Fruit fly (Drosophila melanogaster) whole organism, embryonic: ENCODE data around the gene Mal-B2.

Source experiments
- ATbp ChIP-seq: fragments of 200-800 bp; sonication (Bioruptor generic); optimal IDR thresholded peaks from 2 replicates; lab custom pipeline; 2017; ENCODE audit warnings: missing biosample characterization, mild to moderate bottlenecking, missing genetic modification characterization, missing genetic modification reagents
- Antp ChIP-seq: fragments of 200-800 bp; sonication (Bioruptor generic); optimal IDR thresholded peaks from 3 replicates; lab custom pipeline; 2016; ENCODE audit warnings: missing biosample characterization, missing genetic modification characterization
- BtbVII ChIP-seq: fragments of 200-800 bp; sonication (Bioruptor generic); optimal IDR thresholded peaks from 3 replicates; lab custom pipeline; 2017; ENCODE audit warnings: missing biosample characterization, mild to moderate bottlenecking, missing genetic modification characterization
- CG11504 ChIP-seq: fragments of 200-800 bp; sonication (Bioruptor generic); optimal IDR thresholded peaks from 3 replicates; lab custom pipeline; 2019; ENCODE audit warnings: missing biosample characterization, mild to moderate bottlenecking, missing genetic modification characterization, moderate library complexity
- CG12071 ChIP-seq: fragments of 200-800 bp; sonication (Bioruptor generic); optimal IDR thresholded peaks from 3 replicates; lab custom pipeline; 2018; ENCODE audit warnings: missing biosample characterization, mild to moderate bottlenecking, missing genetic modification characterization
- CG12104 ChIP-seq: fragments of 200-800 bp; sonication (Bioruptor generic); optimal IDR thresholded peaks from 3 replicates; lab custom pipeline; 2016; ENCODE audit warnings: missing biosample characterization, missing genetic modification characterization
- CG12155 ChIP-seq: fragments of 200-800 bp; sonication (Bioruptor generic); optimal IDR thresholded peaks from 3 replicates; lab custom pipeline; 2016; ENCODE audit warnings: missing biosample characterization, missing genetic modification characterization
- CG12236 ChIP-seq: fragments of 200-800 bp; sonication (Bioruptor generic); optimal IDR thresholded peaks from 2 replicates; lab custom pipeline; 2016; ENCODE audit warnings: missing biosample characterization, missing genetic modification characterization
- CG12744 ChIP-seq: fragments of 200-800 bp; sonication (Bioruptor generic); optimal IDR thresholded peaks from 2 replicates; lab custom pipeline; 2016; ENCODE audit warnings: missing biosample characterization, missing genetic modification characterization
- CG13894 ChIP-seq: fragments of 200-800 bp; sonication (Bioruptor generic); optimal IDR thresholded peaks from 3 replicates; lab custom pipeline; 2018; ENCODE audit warnings: missing biosample characterization, mild to moderate bottlenecking, missing genetic modification characterization, moderate library complexity
- CG15601 ChIP-seq: fragments of 200-800 bp; sonication (Bioruptor generic); optimal IDR thresholded peaks from 3 replicates; lab custom pipeline; 2019; ENCODE audit warnings: missing biosample characterization, mild to moderate bottlenecking, missing genetic modification characterization, moderate library complexity
- CG17328 ChIP-seq: fragments of 200-800 bp; sonication (Bioruptor generic); IDR thresholded peaks from 2 replicates; pipeline ENCODE4 v1.3.6; 2022; ENCODE audit warnings: missing biosample characterization, missing genetic modification characterization
- CG2678 ChIP-seq: fragments of 200-800 bp; sonication (Bioruptor generic); optimal IDR thresholded peaks from 3 replicates; lab custom pipeline; 2019; ENCODE audit warnings: missing biosample characterization, mild to moderate bottlenecking, missing genetic modification characterization, moderate library complexity
- CG34376 ChIP-seq: fragments of 200-800 bp; sonication (Bioruptor generic); optimal IDR thresholded peaks from 2 replicates; lab custom pipeline; 2018; ENCODE audit warnings: missing biosample characterization, mild to moderate bottlenecking, missing genetic modification characterization
- CG42726 ChIP-seq: fragments of 200-800 bp; sonication (Bioruptor generic); IDR thresholded peaks from 2 replicates; pipeline ENCODE4 v1.3.6; 2022; ENCODE audit warnings: missing biosample characterization, missing genetic modification characterization; ENCODE audit not compliant: partially characterized antibody
- CG4854 ChIP-seq: fragments of 200-800 bp; sonication (Bioruptor generic); optimal IDR thresholded peaks from 2 replicates; lab custom pipeline; 2016; ENCODE audit warnings: missing biosample characterization, missing genetic modification characterization, inconsistent platforms
- CG6254 ChIP-seq: fragments of 200-800 bp; sonication (Bioruptor generic); optimal IDR thresholded peaks from 3 replicates; lab custom pipeline; 2017; ENCODE audit warnings: mild to moderate bottlenecking, missing biosample characterization, missing genetic modification reagents, missing genetic modification characterization
- CG9437 ChIP-seq: fragments of 200-800 bp; sonication (Bioruptor generic); optimal IDR thresholded peaks from 2 replicates; lab custom pipeline; 2018; ENCODE audit warnings: missing biosample characterization, mild to moderate bottlenecking, missing genetic modification characterization
- CG9727 ChIP-seq: fragments of 200-800 bp; sonication (Bioruptor generic); optimal IDR thresholded peaks from 3 replicates; lab custom pipeline; 2017; ENCODE audit warnings: missing biosample characterization, mild to moderate bottlenecking, missing genetic modification characterization
- CTCF ChIP-seq: fragments of 200-800 bp; sonication (Bioruptor generic); optimal IDR thresholded peaks from 2 replicates; lab custom pipeline; 2017; ENCODE audit warnings: missing biosample characterization, mild to moderate bottlenecking, missing genetic modification characterization, moderate library complexity
- Dfd ChIP-seq, 2 experiments: fragments of >200 bp; optimal IDR thresholded peaks; 2 replicates each; lab custom pipeline; 2017; ENCODE audit warnings: missing biosample characterization in 2 of 2, missing genetic modification characterization in 2 of 2
- Dref ChIP-seq: fragments of 200-800 bp; sonication (Bioruptor generic); IDR thresholded peaks from 2 replicates; pipeline ENCODE4 v1.3.6; 2022; ENCODE audit warnings: missing biosample characterization, missing genetic modification characterization
- Ets65A ChIP-seq: fragments of 200-800 bp; sonication (Bioruptor generic); peaks from one replicate; lab custom pipeline; 2016; ENCODE audit warnings: missing biosample characterization, missing genetic modification characterization
- Hsf ChIP-seq: fragments of 200-800 bp; sonication (Bioruptor generic); optimal IDR thresholded peaks from 3 replicates; lab custom pipeline; 2016; ENCODE audit warnings: missing biosample characterization, missing genetic modification characterization
- Med ChIP-seq: fragments of 200-800 bp; sonication (Bioruptor generic); peaks from one replicate; lab custom pipeline; 2016; ENCODE audit warnings: missing biosample characterization, missing genetic modification characterization, mild to moderate bottlenecking, inconsistent platforms, moderate library complexity
- Meics ChIP-seq: fragments of 200-800 bp; sonication (Bioruptor generic); optimal IDR thresholded peaks from 2 replicates; lab custom pipeline; 2017; ENCODE audit warnings: missing biosample characterization, mild to moderate bottlenecking, missing genetic modification characterization
- Myb ChIP-seq: fragments of 200-800 bp; sonication (Bioruptor generic); optimal IDR thresholded peaks from 2 replicates; lab custom pipeline; 2016; ENCODE audit warnings: missing biosample characterization, missing genetic modification characterization
- Taf1 ChIP-seq: fragments of 200-800 bp; sonication (Bioruptor generic); IDR thresholded peaks from 2 replicates; pipeline ENCODE4 v1.3.6; 2022; ENCODE audit warnings: missing biosample characterization, missing genetic modification characterization
- bigmax ChIP-seq: fragments of 200-800 bp; sonication (Bioruptor generic); optimal IDR thresholded peaks from 2 replicates; lab custom pipeline; 2018; ENCODE audit warnings: missing biosample characterization, mild to moderate bottlenecking, missing genetic modification characterization
- br ChIP-seq: fragments of >200 bp; optimal IDR thresholded peaks from 2 replicates; lab custom pipeline; 2017
- corto ChIP-seq: fragments of 200-800 bp; sonication (Bioruptor generic); optimal IDR thresholded peaks from 2 replicates; lab custom pipeline; 2016; ENCODE audit warnings: missing biosample characterization, mild to moderate bottlenecking, missing genetic modification characterization, moderate library complexity
- crc ChIP-seq: fragments of 200-800 bp; sonication (Bioruptor generic); optimal IDR thresholded peaks from 2 replicates; lab custom pipeline; 2016; ENCODE audit warnings: missing biosample characterization, missing genetic modification characterization
- croc ChIP-seq: fragments of 200-800 bp; sonication (Bioruptor generic); conservative IDR thresholded peaks from 3 replicates; pipeline ENCODE4 v1.3.6; 2022; ENCODE audit warnings: missing biosample characterization, missing genetic modification characterization
- crol ChIP-seq: fragments of 200-800 bp; sonication (Bioruptor generic); IDR thresholded peaks from 2 replicates; pipeline ENCODE4 v1.3.6; 2022; ENCODE audit warnings: missing biosample characterization, missing genetic modification characterization
- cwo ChIP-seq: fragments of 200-800 bp; sonication (Bioruptor generic); optimal IDR thresholded peaks from 3 replicates; lab custom pipeline; 2017; ENCODE audit warnings: missing biosample characterization, missing genetic modification characterization, mild to moderate bottlenecking, moderate library complexity, missing genetic modification reagents
- fd102C ChIP-seq: fragments of 200-800 bp; sonication (Bioruptor generic); optimal IDR thresholded peaks from 2 replicates; lab custom pipeline; 2018; ENCODE audit warnings: missing biosample characterization, mild to moderate bottlenecking, missing genetic modification characterization, moderate library complexity
- gcm ChIP-seq: fragments of 200-800 bp; sonication (Bioruptor generic); optimal IDR thresholded peaks from 2 replicates; lab custom pipeline; 2019; ENCODE audit warnings: missing biosample characterization, mild to moderate bottlenecking, missing genetic modification characterization, moderate library complexity
- gcm2 ChIP-seq: fragments of 200-800 bp; sonication (Bioruptor generic); optimal IDR thresholded peaks from 2 replicates; lab custom pipeline; 2016; ENCODE audit warnings: missing biosample characterization, missing genetic modification characterization
- h ChIP-seq: fragments of >200 bp; optimal IDR thresholded peaks from 2 replicates; lab custom pipeline; 2017
- hbn ChIP-seq: fragments of 200-800 bp; sonication (Bioruptor generic); IDR thresholded peaks from 2 replicates; pipeline ENCODE4 v1.3.6; 2022; ENCODE audit warnings: missing biosample characterization, missing genetic modification characterization; ENCODE audit not compliant: partially characterized antibody
- kay ChIP-seq: fragments of 200-800 bp; sonication (Bioruptor generic); optimal IDR thresholded peaks from 2 replicates; lab custom pipeline; 2016; ENCODE audit warnings: missing biosample characterization, missing genetic modification characterization
- maf-S ChIP-seq: fragments of 200-800 bp; sonication (Bioruptor generic); optimal IDR thresholded peaks from 2 replicates; lab custom pipeline; 2016; ENCODE audit warnings: missing biosample characterization, missing genetic modification characterization
- mam ChIP-seq: fragments of 200-800 bp; sonication (Bioruptor generic); optimal IDR thresholded peaks from 3 replicates; lab custom pipeline; 2016; ENCODE audit warnings: missing biosample characterization, missing genetic modification characterization
- pros ChIP-seq: fragments of 200-800 bp; sonication (Bioruptor generic); optimal IDR thresholded peaks from 3 replicates; lab custom pipeline; 2019; ENCODE audit warnings: missing biosample characterization, mild to moderate bottlenecking, missing genetic modification characterization, moderate library complexity
- ranshi ChIP-seq: fragments of 200-800 bp; sonication (Bioruptor generic); IDR thresholded peaks from 2 replicates; pipeline ENCODE4 v1.3.6; 2022; ENCODE audit warnings: missing biosample characterization, missing genetic modification characterization
- scrt ChIP-seq: fragments of 200-800 bp; sonication (Bioruptor generic); optimal IDR thresholded peaks from 2 replicates; lab custom pipeline; 2018; ENCODE audit warnings: missing biosample characterization, mild to moderate bottlenecking, missing genetic modification characterization, moderate library complexity
- sima ChIP-seq: fragments of 200-800 bp; sonication (Bioruptor generic); optimal IDR thresholded peaks from 2 replicates; lab custom pipeline; 2016; ENCODE audit warnings: missing biosample characterization, missing genetic modification characterization
- toy ChIP-seq: fragments of 200-800 bp; sonication (Bioruptor generic); IDR thresholded peaks from 2 replicates; pipeline ENCODE4 v1.3.6; 2022; ENCODE audit warnings: missing biosample characterization, missing genetic modification characterization
- ttk ChIP-seq: fragments of 200-800 bp; sonication (Bioruptor generic); IDR thresholded peaks from 2 replicates; pipeline ENCODE4 v2.1.2; 2022; ENCODE audit warnings: missing biosample characterization, missing genetic modification characterization
- zen2 ChIP-seq: fragments of 200-800 bp; sonication (Bioruptor generic); IDR thresholded peaks from 3 replicates; pipeline ENCODE4 v1.3.6; 2022; ENCODE audit warnings: missing biosample characterization, missing genetic modification characterization; ENCODE audit not compliant: partially characterized antibody

Mal-B2 gene

dm6 chr2L:11806701-11807674, 42.8 kb upstream of the Mal-B2 start (continued):
- TF ChIP-seq CG9437 (GFP tag; lab: Kevin White, UChicago) (peak; percentile 82), CG2678 (peak; percentile 16), CG11504 (tag; lab: Kevin White, UChicago) (no peak), corto (GFP tag; lab: Kevin White, UChicago) (peak; percentile 20), CG12744 (GFP tag; lab: Kevin White, UChicago) (peak; percentile 13), CG17328 (no peak), CG15601 (tag; lab: Kevin White, UChicago) (peak; percentile 40), Myb (no peak), Med (GFP tag; lab: Kevin White, UChicago) (peak; percentile 87), pros (GFP tag; lab: Kevin White, UChicago) (peak; percentile 88), bigmax (no peak), CTCF (peak; percentile 70), ranshi (GFP tag; lab: Robert Waterston, UW) (no peak), hbn (peak; percentile 45; the same call in 1 of the 2 replicates), CG6254 (GFP tag; lab: Kevin White, UChicago) (peak; percentile 57), gcm2 (GFP tag; lab: Kevin White, UChicago) (no peak), Taf1 (GFP tag; lab: Robert Waterston, UW) (no peak), croc (GFP tag; lab: Robert Waterston, UW) (no peak), cwo (GFP tag; lab: Kevin White, UChicago) (no peak), CG9727 (no peak), CG42726 (GFP tag; lab: Robert Waterston, UW) (0 out of 2 replicates have a peak, but pooled peaks have one; percentile 44), CG12071 (peak; percentile 34), fd102C (GFP tag; lab: Kevin White, UChicago) (no peak), BtbVII (no peak), Meics (GFP tag; lab: Kevin White, UChicago) (no peak), h (no peak), scrt (GFP tag; lab: Kevin White, UChicago) (peak; percentile 22), CG34376 (GFP tag; lab: Kevin White, UChicago) (peak; percentile 23), Dref (GFP tag; lab: Robert Waterston, UW) (no peak), Dfd (GFP tag; optimal IDR thresholded peaks at IDR 0.05; lab: Kevin White, UChicago) (no peak), CG13894 (peak; percentile 68), CG12236 (peak; percentile 6)

- TF ChIP-seq gcm2 (GFP tag; lab: Kevin White, UChicago) (no peak), CG4854 (GFP tag; lab: Kevin White, UChicago) (no peak), mam (GFP tag; lab: Kevin White, UChicago) (peak; percentile 18), Antp (GFP tag; lab: Kevin White, UChicago) (peak; percentile 15), zen2 (GFP tag; lab: Robert Waterston, UW) (0 out of 3 replicates have a peak, but pooled peaks have one; percentile 31), crc (GFP tag; lab: Kevin White, UChicago) (no peak), crol (GFP tag; lab: Robert Waterston, UW) (peak; percentile 100), gcm (GFP tag; lab: Kevin White, UChicago) (peak; percentile 25), br (lab: Kevin White, UChicago) (no peak), sima (no peak), maf-S (GFP tag; lab: Kevin White, UChicago) (no peak), toy (GFP tag; lab: Robert Waterston, UW) (no peak), CG12104 (no peak), Med (GFP tag; lab: Kevin White, UChicago) (peak; percentile 94), ttk (GFP tag; lab: Robert Waterston, UW) (peak; percentile 24; the same call in 1 of the 2 replicates), Hsf (GFP tag; lab: Kevin White, UChicago) (no peak), CG12155 (GFP tag; lab: Kevin White, UChicago) (peak; percentile 16), CG6254 (GFP tag; lab: Kevin White, UChicago) (no peak), ATbp (GFP tag; lab: Kevin White, UChicago) (no peak), kay (GFP tag; lab: Kevin White, UChicago) (no peak), Ets65A (GFP tag; lab: Kevin White, UChicago) (no peak)
Measured at dm6 chr2L:11807697-11808226, 42.0 kb upstream of the Mal-B2 start.
